Worm (Caenorhabditis elegans): ENCODE data around the gene grl-14.

grl-14 gene

ce11 chrV:20871194-20871593, 45.8 kb downstream of the grl-14 start:
- no peak for TF ChIP-seq lin-14 (GFP tag; optimal IDR thresholded peaks at IDR 0.05)
- TF ChIP-seq mab-9 (GFP tag; IDR thresholded peaks at IDR 0.05) = no peak
- TF ChIP-seq lin-15B (tag; optimal IDR thresholded peaks at IDR 0.05) = no peak

ce11 chrV:20873144-20873543, 47.8 kb downstream of the grl-14 start:
- TF ChIP-seq mab-9 (GFP tag; IDR thresholded peaks at IDR 0.05) = no peak
- peak; percentile 18 for TF ChIP-seq nhr-71 (tag; optimal IDR thresholded peaks at IDR 0.05)
- no peak for TF ChIP-seq aly-2 (tag; optimal IDR thresholded peaks at IDR 0.05)
- TF ChIP-seq lin-14 (GFP tag; optimal IDR thresholded peaks at IDR 0.05) = peak; percentile 86
- peak; percentile 37 for TF ChIP-seq ceh-8 (GFP tag; optimal IDR thresholded peaks at IDR 0.05)
- no peak for TF ChIP-seq lin-13 (GFP tag; optimal IDR thresholded peaks at IDR 0.05)
- TF ChIP-seq irx-1 (tag; optimal IDR thresholded peaks at IDR 0.05) = no peak
- TF ChIP-seq zag-1 (tag; optimal IDR thresholded peaks at IDR 0.05) = no peak
- TF ChIP-seq sup-37 (GFP tag; optimal IDR thresholded peaks at IDR 0.05) = no peak
- no peak for TF ChIP-seq nhr-85 (tag)
- no peak for TF ChIP-seq fos-1 (tag; optimal IDR thresholded peaks at IDR 0.05)
- peak in 1 of 3 experiments; percentile 32 for TF ChIP-seq ceh-82 (tag; optimal IDR thresholded peaks at IDR 0.05)
- peak; percentile 86 for TF ChIP-seq ces-1 (GFP tag; optimal IDR thresholded peaks at IDR 0.05)
- no peak for TF ChIP-seq egl-13 (tag; optimal IDR thresholded peaks at IDR 0.05)
- TF ChIP-seq hlh-4 (tag; optimal IDR thresholded peaks at IDR 0.05) = no peak
- no peak for TF ChIP-seq sox-4 (tag; optimal IDR thresholded peaks at IDR 0.05)
- TF ChIP-seq tbx-2 (tag; optimal IDR thresholded peaks at IDR 0.05) = peak; percentile 6
- TF ChIP-seq nhr-28 (tag; optimal IDR thresholded peaks at IDR 0.05) = no peak
- no peak for TF ChIP-seq ama-1 (optimal IDR thresholded peaks at IDR 0.05)
- no peak for TF ChIP-seq xbp-1 (tag; optimal IDR thresholded peaks at IDR 0.05)
- no peak for TF ChIP-seq elt-2 (tag; optimal IDR thresholded peaks at IDR 0.05)
- peak; percentile 77 for TF ChIP-seq fkh-10 (GFP tag; optimal IDR thresholded peaks at IDR 0.05)

ce11 chrV:20875324-20875723, 50.0 kb downstream of the grl-14 start:
- TF ChIP-seq nhr-237 (tag; optimal IDR thresholded peaks at IDR 0.05) (no peak), lin-15B (tag; optimal IDR thresholded peaks at IDR 0.05) (no peak), zag-1 (tag; optimal IDR thresholded peaks at IDR 0.05) (no peak), elt-3 (tag; optimal IDR thresholded peaks at IDR 0.05) (no peak), vab-15 (tag; optimal IDR thresholded peaks at IDR 0.05) (no peak), dsc-1 (tag; optimal IDR thresholded peaks at IDR 0.05) (no peak), F16B12.6 (tag; optimal IDR thresholded peaks at IDR 0.05) (no peak)

All from whole organism, L1 larva.